Worm (Caenorhabditis elegans) whole organism, early embryonic: ENCODE data around the gene tpa-1.
"Not testable (repeated sequence)": the region's sequence is repeated elsewhere in the genome, so short reads cannot be mapped to it uniquely, and the experiment has no call there.

Experiments
- B0310.2 ChIP-seq: sonication (generic microtip); optimal IDR thresholded peaks from 2 replicates; lab custom pipeline; 2016; ENCODE audit warnings: mild to moderate bottlenecking, missing genetic modification characterization, missing compliant biosample characterization
- F13C5.2 ChIP-seq: sonication (generic microtip); optimal IDR thresholded peaks from 2 replicates; lab custom pipeline; 2017; ENCODE audit warnings: mild to moderate bottlenecking, missing genetic modification characterization, inconsistent platforms, missing compliant biosample characterization
- aly-1 ChIP-seq: sonication (generic microtip); optimal IDR thresholded peaks from 2 replicates; lab custom pipeline; 2016; ENCODE audit warnings: missing genetic modification characterization, missing compliant biosample characterization
- ama-1 ChIP-seq: fragments of 150-350 bp; optimal IDR thresholded peaks from 2 replicates; lab custom pipeline; 2014
- ceh-13 ChIP-seq: fragments of 200-800 bp; sonication (Bioruptor generic); optimal IDR thresholded peaks from 2 replicates; lab custom pipeline; 2018; ENCODE audit warnings: mild to moderate bottlenecking, missing genetic modification characterization, missing compliant biosample characterization
- ceh-36 ChIP-seq: sonication (generic microtip); optimal IDR thresholded peaks from 2 replicates; lab custom pipeline; 2016; ENCODE audit warnings: missing genetic modification characterization, inconsistent platforms, missing compliant biosample characterization
- ets-7 ChIP-seq: sonication (generic microtip); optimal IDR thresholded peaks from 2 replicates; lab custom pipeline; 2016; ENCODE audit warnings: missing genotype, missing genetic modification characterization, missing compliant biosample characterization
- flt-1 ChIP-seq: fragments of 200-800 bp; sonication (Bioruptor generic); IDR thresholded peaks from 2 replicates; pipeline ENCODE4 v1.3.6; 2022; ENCODE audit warnings: missing genetic modification characterization, missing compliant biosample characterization
- hmbx-1 ChIP-seq: sonication (generic microtip); optimal IDR thresholded peaks from 2 replicates; lab custom pipeline; 2016; ENCODE audit warnings: mild to moderate bottlenecking, missing genetic modification characterization, missing compliant biosample characterization
- hmg-4 ChIP-seq: fragments of 200-800 bp; sonication (Bioruptor generic); optimal IDR thresholded peaks from 2 replicates; lab custom pipeline; 2018; ENCODE audit warnings: mild to moderate bottlenecking, missing genetic modification characterization, missing compliant biosample characterization
- hnd-1 ChIP-seq: sonication (generic microtip); optimal IDR thresholded peaks from 2 replicates; lab custom pipeline; 2016; ENCODE audit warnings: missing genetic modification characterization, missing compliant biosample characterization
- pes-1 ChIP-seq: fragments of 200-800 bp; sonication (Bioruptor generic); IDR thresholded peaks from 2 replicates; pipeline ENCODE4 v1.3.6; 2022; ENCODE audit warnings: missing genetic modification reagents, missing genetic modification characterization, missing compliant biosample characterization
- scrt-1 ChIP-seq: fragments of 200-800 bp; sonication (Bioruptor generic); IDR thresholded peaks from 2 replicates; pipeline ENCODE4 v1.3.6; 2022; ENCODE audit warnings: missing genetic modification characterization, missing compliant biosample characterization
- sea-1 ChIP-seq: fragments of 200-800 bp; sonication (Bioruptor generic); conservative IDR thresholded peaks from 2 replicates; pipeline ENCODE4 v1.3.6; 2022; ENCODE audit warnings: missing genetic modification characterization, missing compliant biosample characterization
- tbx-11 ChIP-seq: fragments of 200-800 bp; sonication (Bioruptor generic); IDR thresholded peaks from 2 replicates; pipeline ENCODE4 v1.3.6; 2022; ENCODE audit warnings: missing genetic modification characterization, missing compliant biosample characterization
- tbx-37 ChIP-seq: fragments of 200-800 bp; sonication (Bioruptor generic); conservative IDR thresholded peaks from 2 replicates; pipeline ENCODE4 v1.3.6; 2022; ENCODE audit warnings: missing genetic modification reagents, missing genetic modification characterization, missing compliant biosample characterization
- tra-4 ChIP-seq: sonication (generic microtip); optimal IDR thresholded peaks from 2 replicates; lab custom pipeline; 2017; ENCODE audit warnings: missing genetic modification characterization, missing compliant biosample characterization

The tpa-1 gene

DNA sequence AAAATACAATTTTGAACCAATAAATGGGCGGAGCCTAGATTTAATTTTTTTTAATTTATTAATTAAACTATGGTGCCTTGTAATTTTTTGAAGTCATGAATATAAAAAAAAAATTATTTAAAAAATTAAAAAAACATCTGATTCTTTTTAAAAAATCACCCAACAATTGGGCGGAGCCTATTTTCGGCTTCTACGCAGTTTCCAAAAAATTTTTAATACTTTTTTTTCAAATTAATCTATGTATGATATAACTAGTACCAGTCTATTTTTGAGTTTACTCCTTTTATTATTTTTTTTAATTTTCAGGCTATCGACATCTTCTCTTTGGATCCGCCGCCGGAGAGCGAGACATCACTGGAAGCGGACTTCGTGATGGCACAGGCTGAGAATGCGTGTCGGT is at the start of gene tpa-1:
tpa-1 (plus strand) TSS at position 301 of the 400 bp plus-strand sequence.
- no peak for TF ChIP-seq hnd-1 (tag; lab: Kevin White, UChicago)
- no peak for TF ChIP-seq ceh-13 (GFP tag; lab: Kevin White, UChicago)
- no peak for TF ChIP-seq hmg-4 (GFP tag; lab: Kevin White, UChicago)
- no peak for TF ChIP-seq B0310.2
- TF ChIP-seq F13C5.2 (tag; lab: Kevin White, UChicago) = no peak
- no peak for TF ChIP-seq tra-4
- no peak for TF ChIP-seq tbx-11 (GFP tag; lab: Robert Waterston, UW)
- TF ChIP-seq ama-1 (lab: Kevin White, UChicago) = no peak
- no peak for TF ChIP-seq scrt-1 (GFP tag; lab: Robert Waterston, UW)
- no peak for TF ChIP-seq flt-1
- TF ChIP-seq sea-1 (GFP tag; lab: Robert Waterston, UW) = no peak
- no peak for TF ChIP-seq ets-7
- no peak for TF ChIP-seq aly-1 (tag; lab: Kevin White, UChicago)

DNA sequence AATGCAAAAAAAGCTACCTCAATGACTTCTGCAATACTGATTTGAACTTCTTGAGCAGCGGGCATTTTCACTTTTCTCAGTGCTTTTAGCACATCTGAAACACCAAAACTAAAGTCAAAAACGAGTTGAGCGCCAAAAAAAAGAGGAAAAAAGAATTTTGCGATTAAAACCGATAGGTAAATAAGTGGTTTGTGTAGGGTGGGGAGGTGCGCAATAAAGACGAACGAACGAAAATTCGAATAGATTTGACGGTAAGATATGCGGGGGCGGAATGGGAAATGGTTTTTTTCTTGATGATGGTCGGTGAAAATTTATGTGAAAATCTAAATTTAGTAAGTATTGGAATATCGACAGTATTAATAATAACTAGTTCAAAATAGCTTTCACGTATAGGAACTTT is 43.0 kb upstream of the tpa-1 start, which contains the start of gene frm-5.1:
frm-5.1 (minus strand) TSS at position 101 of the 400 bp plus-strand sequence.
- TF ChIP-seq pes-1 (GFP tag; lab: Robert Waterston, UW) = no peak
- no peak for TF ChIP-seq F13C5.2 (tag; lab: Kevin White, UChicago)
- TF ChIP-seq tra-4 = no peak
- TF ChIP-seq hmbx-1 (tag; lab: Kevin White, UChicago) = no peak
- no peak for TF ChIP-seq tbx-37 (GFP tag; lab: Robert Waterston, UW)
- no peak for TF ChIP-seq ceh-36 (tag; lab: Kevin White, UChicago)
- no peak for TF ChIP-seq tbx-11 (GFP tag; lab: Robert Waterston, UW)
- TF ChIP-seq ceh-13 (GFP tag; lab: Kevin White, UChicago) = no peak
- TF ChIP-seq ets-7 = no peak
- no peak for TF ChIP-seq aly-1 (tag; lab: Kevin White, UChicago)
- no peak for TF ChIP-seq hmg-4 (GFP tag; lab: Kevin White, UChicago)
- no peak for TF ChIP-seq scrt-1 (GFP tag; lab: Robert Waterston, UW)
- no peak for TF ChIP-seq flt-1

DNA sequence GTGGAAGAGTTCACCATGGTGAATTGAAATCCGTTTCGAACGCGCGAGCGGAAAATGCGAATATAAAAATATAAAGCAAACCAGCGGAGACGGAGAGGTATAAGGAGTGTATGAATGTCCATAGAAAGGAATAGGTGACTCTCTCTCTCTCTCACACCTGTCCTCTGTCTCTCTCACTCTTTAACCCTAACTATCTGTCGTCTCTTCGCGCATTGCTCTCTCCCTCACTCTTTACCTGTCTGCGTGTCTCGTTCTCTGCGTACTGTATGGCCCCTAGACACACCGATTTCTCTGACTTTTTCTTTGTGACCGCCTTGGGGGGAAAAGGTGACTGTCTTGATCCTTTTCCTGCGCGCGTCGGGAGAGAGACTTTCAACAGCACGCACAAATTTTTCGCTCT is 40.6 kb upstream of the tpa-1 start:
- peak; percentile 61 for TF ChIP-seq hmg-4 (GFP tag; lab: Kevin White, UChicago)
- no peak for TF ChIP-seq tra-4

DNA sequence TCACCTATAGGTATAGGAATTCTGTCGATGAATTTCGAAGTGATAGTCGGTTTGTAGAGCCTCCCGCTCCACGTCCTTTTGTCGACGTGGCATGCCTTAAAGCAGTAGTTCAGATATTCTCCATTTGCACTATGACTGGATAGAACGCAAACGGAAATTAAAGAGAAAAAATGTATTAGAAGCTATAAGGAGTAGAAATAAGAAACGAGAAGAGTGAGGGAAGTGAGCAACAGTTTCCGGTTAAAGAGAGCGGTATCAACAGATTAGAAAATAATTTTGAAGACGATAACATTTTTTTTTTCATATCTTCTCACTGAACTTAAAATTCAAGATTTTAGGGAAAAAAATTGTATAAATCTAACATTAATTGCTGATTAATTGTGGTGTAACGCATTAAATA is 38.2 kb upstream of the tpa-1 start, which contains the start of gene T05C7.4:
T05C7.4 (minus strand) TSS at position 101 of the 400 bp plus-strand sequence.
- no peak for TF ChIP-seq sea-1 (GFP tag; lab: Robert Waterston, UW)
- no peak for TF ChIP-seq tra-4
- no peak for TF ChIP-seq ceh-36 (tag; lab: Kevin White, UChicago)
- TF ChIP-seq scrt-1 (GFP tag; lab: Robert Waterston, UW) = no peak
- TF ChIP-seq hnd-1 (tag; lab: Kevin White, UChicago) = no peak
- no peak for TF ChIP-seq ets-7

DNA sequence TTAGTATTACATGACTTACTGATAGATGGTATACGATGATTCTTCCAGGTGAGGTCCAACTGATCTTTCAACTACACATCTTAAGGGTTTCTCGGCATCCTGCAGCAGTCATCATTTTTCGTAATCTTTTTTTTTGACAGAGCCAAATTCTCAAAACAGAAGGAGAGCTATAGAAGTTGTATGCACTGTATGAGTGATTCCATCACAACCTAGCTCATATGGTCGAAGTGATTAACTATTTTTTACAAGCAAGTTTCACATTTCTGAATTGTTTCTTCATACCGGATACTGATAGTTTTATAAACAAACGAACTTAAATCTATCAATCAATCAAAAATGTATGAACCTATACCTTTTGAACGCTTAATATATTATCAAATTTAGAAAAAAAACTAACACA is 33.0 kb upstream of the tpa-1 start, which contains the start of gene T05C7.5:
T05C7.5 (minus strand) TSS at position 101 of the 400 bp plus-strand sequence.
- TF ChIP-seq tra-4 (no peak), flt-1 (no peak), hmbx-1 (tag; lab: Kevin White, UChicago) (no peak), tbx-37 (GFP tag; lab: Robert Waterston, UW) (no peak), tbx-11 (GFP tag; lab: Robert Waterston, UW) (no peak), scrt-1 (GFP tag; lab: Robert Waterston, UW) (no peak), ceh-13 (GFP tag; lab: Kevin White, UChicago) (no peak), B0310.2 (no peak), pes-1 (GFP tag; lab: Robert Waterston, UW) (no peak), aly-1 (tag; lab: Kevin White, UChicago) (no peak)

DNA sequence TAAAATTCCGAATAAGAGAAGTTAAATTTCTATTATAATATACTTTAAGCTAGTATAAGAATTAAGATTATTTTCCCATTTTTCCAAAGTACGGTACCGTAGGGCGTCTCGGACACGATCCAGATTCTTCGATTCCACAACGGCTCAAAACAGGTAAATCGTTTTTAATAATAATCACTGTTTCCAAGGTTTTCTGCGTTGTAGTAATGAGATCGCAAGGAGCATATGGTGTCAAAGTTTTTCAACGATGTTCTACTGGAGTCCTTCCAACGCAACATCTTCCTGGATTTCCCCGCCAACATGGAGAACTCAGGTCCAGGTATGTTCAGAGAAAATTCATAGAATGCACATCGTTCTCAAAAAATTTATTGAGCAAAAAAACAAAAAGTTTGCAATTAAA is 30.3 kb upstream of the tpa-1 start, which contains the start of gene T05C7.7:
T05C7.7 (plus strand) TSS at position 301 of the 400 bp plus-strand sequence.
- TF ChIP-seq aly-1 (tag; lab: Kevin White, UChicago); hnd-1 (tag; lab: Kevin White, UChicago); tbx-37 (GFP tag; lab: Robert Waterston, UW): not testable (repeated sequence)

DNA sequence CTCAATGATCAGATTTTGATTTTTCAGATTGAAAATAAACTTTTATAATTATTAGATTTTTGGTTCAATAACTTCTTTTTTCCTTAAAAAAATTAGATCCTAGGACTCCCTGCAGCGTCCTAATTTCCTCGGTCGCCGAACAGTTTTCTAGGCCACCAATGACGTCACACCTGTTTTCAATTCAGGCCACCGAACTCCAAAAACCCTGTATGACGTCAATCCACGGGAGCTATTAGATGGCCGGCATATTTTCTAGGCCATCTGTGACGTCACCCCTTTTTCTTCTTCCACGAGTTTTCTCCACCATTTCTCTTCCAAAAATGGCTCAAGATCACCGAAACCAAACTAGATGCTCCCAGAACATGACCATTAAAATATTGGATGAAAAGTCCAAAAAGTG is 20.5 kb upstream of the tpa-1 start:
- TF ChIP-seq hmg-4 (GFP tag; lab: Kevin White, UChicago) = no peak
- TF ChIP-seq scrt-1 (GFP tag; lab: Robert Waterston, UW) = no peak
- TF ChIP-seq ets-7 = no peak
- no peak for TF ChIP-seq hmbx-1 (tag; lab: Kevin White, UChicago)
- no peak for TF ChIP-seq tbx-11 (GFP tag; lab: Robert Waterston, UW)
- no peak for TF ChIP-seq aly-1 (tag; lab: Kevin White, UChicago)
- TF ChIP-seq pes-1 (GFP tag; lab: Robert Waterston, UW) = no peak
- no peak for TF ChIP-seq F13C5.2 (tag; lab: Kevin White, UChicago)
- TF ChIP-seq B0310.2 = no peak

DNA sequence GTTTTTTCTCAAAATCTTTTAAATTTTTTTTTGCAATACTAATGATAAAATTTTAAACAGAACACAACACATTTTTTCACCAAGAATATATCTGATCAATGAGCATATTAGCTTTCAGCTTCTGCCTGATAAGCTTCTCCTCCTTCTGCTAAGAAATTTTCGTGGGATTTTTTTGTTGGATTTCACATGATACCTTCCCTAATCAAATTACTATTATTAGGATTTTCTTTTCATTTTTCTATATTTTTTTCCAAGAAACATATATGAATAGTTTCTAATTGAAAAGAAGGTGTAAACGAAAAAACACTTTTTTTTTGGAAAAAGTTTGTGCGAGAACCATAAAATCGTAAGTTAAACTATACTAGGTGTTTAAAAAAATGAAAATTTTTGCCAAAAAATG is 18.6 kb upstream of the tpa-1 start:
- TF ChIP-seq B0310.2 (no peak), ama-1 (lab: Kevin White, UChicago) (no peak), ets-7 (no peak), F13C5.2 (tag; lab: Kevin White, UChicago) (no peak), tbx-37 (GFP tag; lab: Robert Waterston, UW) (no peak), hnd-1 (tag; lab: Kevin White, UChicago) (no peak), scrt-1 (GFP tag; lab: Robert Waterston, UW) (no peak), hmg-4 (GFP tag; lab: Kevin White, UChicago) (no peak), aly-1 (tag; lab: Kevin White, UChicago) (no peak), tbx-11 (GFP tag; lab: Robert Waterston, UW) (no peak)
